Worm (Caenorhabditis elegans) whole organism, L3 larva: Measurements from ENCODE around the gene fbf-2.

Source experiments
- ZK546.5 ChIP-seq: sonication (generic microtip); optimal IDR thresholded peaks from 2 replicates; lab custom pipeline; 2017; ENCODE audit warnings: missing biosample characterization, missing genetic modification characterization
- aly-2 ChIP-seq: fragments of 150-350 bp; optimal IDR thresholded peaks from 2 replicates; lab custom pipeline; 2014; ENCODE audit warnings: missing biosample characterization, missing genetic modification characterization
- ama-1 ChIP-seq: fragments of 150-350 bp; optimal IDR thresholded peaks from 2 replicates; lab custom pipeline; 2018
- ceh-16 ChIP-seq: sonication (generic microtip); optimal IDR thresholded peaks from 2 replicates; lab custom pipeline; 2017; ENCODE audit warnings: missing biosample characterization, missing genetic modification characterization
- ceh-82 ChIP-seq: fragments of 150-350 bp; optimal IDR thresholded peaks from 2 replicates; lab custom pipeline; 2014; ENCODE audit warnings: missing biosample characterization, missing genetic modification characterization
- ceh-9 ChIP-seq: sonication (generic microtip); optimal IDR thresholded peaks from 2 replicates; lab custom pipeline; 2018; ENCODE audit warnings: missing biosample characterization, missing genetic modification characterization
- daf-12 ChIP-seq: fragments of 150-350 bp; optimal IDR thresholded peaks from 2 replicates; lab custom pipeline; 2014; ENCODE audit warnings: missing biosample characterization, missing genetic modification reagents, missing genetic modification characterization
- egl-27 ChIP-seq: sonication (generic microtip); optimal IDR thresholded peaks from 4 replicates; lab custom pipeline; 2017; ENCODE audit warnings: missing biosample characterization, missing genetic modification reagents, missing genetic modification characterization
- egl-5 ChIP-seq: fragments of 150-350 bp; optimal IDR thresholded peaks from 2 replicates; lab custom pipeline; 2017; ENCODE audit warnings: missing biosample characterization, missing genetic modification reagents, missing genetic modification characterization, inconsistent platforms
- elt-1 ChIP-seq: fragments of 150-350 bp; optimal IDR thresholded peaks from 2 replicates; lab custom pipeline; 2014; ENCODE audit warnings: missing biosample characterization, missing genetic modification characterization
- elt-2 ChIP-seq: sonication (generic microtip); optimal IDR thresholded peaks from 2 replicates; lab custom pipeline; 2016; ENCODE audit warnings: missing genetic modification reagents, mild to moderate bottlenecking, missing genetic modification characterization, missing compliant biosample characterization
- elt-3 ChIP-seq, 3 experiments: fragments of 150-350 bp in 1 of 3; sonication (generic microtip) in 2 of 3; optimal IDR thresholded peaks; 2 replicates in 2 of 3; 4 replicates in 1 of 3; lab custom pipeline; 2014 to 2017; ENCODE audit warnings: missing biosample characterization in 3 of 3, missing genetic modification characterization in 3 of 3
- eor-1 ChIP-seq, 2 experiments: fragments of 150-350 bp; optimal IDR thresholded peaks; 2 replicates each; lab custom pipeline; 2014 to 2018; ENCODE audit warnings: missing biosample characterization in 2 of 2, missing genetic modification characterization in 2 of 2
- fkh-2 ChIP-seq: fragments of 150-350 bp; optimal IDR thresholded peaks from 2 replicates; lab custom pipeline; 2014; ENCODE audit warnings: missing biosample characterization, missing genetic modification reagents, missing genetic modification characterization
- fos-1 ChIP-seq: fragments of 150-350 bp; optimal IDR thresholded peaks from 2 replicates; lab custom pipeline; 2014; ENCODE audit warnings: missing biosample characterization, missing genetic modification characterization
- hmg-11 ChIP-seq: sonication (generic microtip); optimal IDR thresholded peaks from 2 replicates; lab custom pipeline; 2016; ENCODE audit warnings: missing genetic modification characterization, missing compliant biosample characterization
- jun-1 ChIP-seq: fragments of 150-350 bp; optimal IDR thresholded peaks from 2 replicates; lab custom pipeline; 2014; ENCODE audit warnings: missing biosample characterization, missing genetic modification reagents, missing genetic modification characterization
- lin-15B ChIP-seq: fragments of 150-350 bp; optimal IDR thresholded peaks from 2 replicates; lab custom pipeline; 2014; ENCODE audit warnings: missing biosample characterization, missing genetic modification characterization
- lin-39 ChIP-seq: fragments of 150-350 bp; optimal IDR thresholded peaks from 2 replicates; lab custom pipeline; 2018; ENCODE audit warnings: missing biosample characterization, missing genetic modification reagents, missing genetic modification characterization
- nhr-11 ChIP-seq: fragments of 150-350 bp; optimal IDR thresholded peaks from 2 replicates; lab custom pipeline; 2014; ENCODE audit warnings: missing biosample characterization, missing genetic modification characterization
- nhr-12 ChIP-seq: fragments of 150-350 bp; optimal IDR thresholded peaks from 2 replicates; lab custom pipeline; 2014; ENCODE audit warnings: missing biosample characterization, missing genetic modification characterization
- nhr-23 ChIP-seq: fragments of 150-350 bp; optimal IDR thresholded peaks from 2 replicates; lab custom pipeline; 2014; ENCODE audit warnings: missing biosample characterization, missing genetic modification reagents, missing genetic modification characterization
- nhr-25 ChIP-seq: sonication (generic microtip); optimal IDR thresholded peaks from 2 replicates; lab custom pipeline; 2017; ENCODE audit warnings: missing biosample characterization, missing genetic modification characterization
- nhr-43 ChIP-seq: sonication (generic microtip); optimal IDR thresholded peaks from 2 replicates; lab custom pipeline; 2016; ENCODE audit warnings: mild to moderate bottlenecking, missing genetic modification characterization, missing compliant biosample characterization; ENCODE audit not compliant: poor library complexity, severe bottlenecking
- nhr-77 ChIP-seq: fragments of 150-350 bp; optimal IDR thresholded peaks from 2 replicates; lab custom pipeline; 2014; ENCODE audit warnings: missing biosample characterization, missing genetic modification characterization
- pha-4 ChIP-seq: fragments of 150-350 bp; optimal IDR thresholded peaks from 2 replicates; lab custom pipeline; 2014; ENCODE audit warnings: missing biosample characterization, missing genetic modification reagents, missing genetic modification characterization
- pqm-1 ChIP-seq: fragments of 150-350 bp; optimal IDR thresholded peaks from 2 replicates; lab custom pipeline; 2017; ENCODE audit warnings: missing biosample characterization, missing genetic modification characterization, inconsistent platforms
- skn-1 ChIP-seq: fragments of 150-350 bp; optimal IDR thresholded peaks from 2 replicates; lab custom pipeline; 2014; ENCODE audit warnings: missing biosample characterization, missing genetic modification characterization
- snpc-4 ChIP-seq: fragments of 150-350 bp; optimal IDR thresholded peaks from 2 replicates; lab custom pipeline; 2014; ENCODE audit warnings: missing biosample characterization, missing genetic modification characterization
- tbx-2 ChIP-seq: sonication (generic microtip); optimal IDR thresholded peaks from 2 replicates; lab custom pipeline; 2016; ENCODE audit warnings: mild to moderate bottlenecking, missing genetic modification characterization, missing compliant biosample characterization
- zag-1 ChIP-seq: fragments of 150-350 bp; optimal IDR thresholded peaks from 2 replicates; lab custom pipeline; 2014; ENCODE audit warnings: missing biosample characterization, missing genetic modification characterization
- ztf-11 ChIP-seq: fragments of 150-350 bp; optimal IDR thresholded peaks from 2 replicates; lab custom pipeline; 2014; ENCODE audit warnings: missing biosample characterization, missing genetic modification characterization
- ztf-4 ChIP-seq: fragments of 150-350 bp; optimal IDR thresholded peaks from 2 replicates; lab custom pipeline; 2014; ENCODE audit warnings: missing biosample characterization, missing genetic modification characterization

fbf-2 gene

ce11 chrII:6091380-6091779 is at the start of gene fbf-2, which contains the start of gene nspg-3:
TSS of gene fbf-2 (minus strand) at chrII:6091480.
TSS of gene nspg-3 (plus strand) at chrII:6091767.
- TF ChIP-seq fkh-2 (tag; lab: Kevin White, UChicago) (no peak), elt-2 (tag; lab: Kevin White, UChicago) (peak; percentile 35)

ce11 chrII:6139484-6139883 is 48.2 kb upstream of the fbf-2 start:
- TF ChIP-seq elt-2 (tag; lab: Kevin White, UChicago) (no peak), skn-1 (tag; lab: Kevin White, UChicago) (no peak)

- TF ChIP-seq nhr-25 (tag; lab: Kevin White, UChicago) (no peak), fkh-2 (tag; lab: Kevin White, UChicago) (no peak), nhr-11 (tag; lab: Kevin White, UChicago) (no peak), pqm-1 (tag; lab: Kevin White, UChicago) (no peak), fos-1 (tag; lab: Kevin White, UChicago) (no peak), egl-27 (no peak), lin-39 (tag; lab: Kevin White, UChicago) (no peak), ceh-82 (no peak), ceh-9 (tag; lab: Kevin White, UChicago) (no peak), zag-1 (no peak), nhr-77 (tag; lab: Kevin White, UChicago) (no peak), elt-1 (no peak), ztf-4 (tag; lab: Kevin White, UChicago) (no peak), eor-1 (tag; optimal IDR thresholded peaks at IDR 0.05; lab: Kevin White, UChicago) (no peak), ceh-16 (tag; lab: Kevin White, UChicago) (no peak), elt-3 (tag; optimal IDR thresholded peaks at IDR 0.05; lab: Kevin White, UChicago) (no peak), elt-2 (tag; lab: Kevin White, UChicago) (no peak), tbx-2 (tag; lab: Kevin White, UChicago) (no peak)
- TF ChIP-seq, all 47 proteins: peak for 0
These were observed 46.9 kb upstream of the fbf-2 start for ce11 chrII:6138138-6138537.

ce11 chrII:6136712-6137111 is 45.4 kb upstream of the fbf-2 start:
- TF ChIP-seq nhr-11 (tag; lab: Kevin White, UChicago) (no peak), nhr-43 (no peak), skn-1 (tag; lab: Kevin White, UChicago) (no peak), egl-27 (no peak), pha-4 (no peak), pqm-1 (tag; lab: Kevin White, UChicago) (no peak), nhr-77 (tag; lab: Kevin White, UChicago) (no peak), zag-1 (no peak), hmg-11 (no peak), aly-2 (tag; lab: Kevin White, UChicago) (no peak), ama-1 (no peak), jun-1 (tag; lab: Kevin White, UChicago) (no peak), elt-2 (tag; lab: Kevin White, UChicago) (no peak), eor-1 (tag; optimal IDR thresholded peaks at IDR 0.05; lab: Kevin White, UChicago) (no peak), ceh-16 (tag; lab: Kevin White, UChicago) (no peak), egl-5 (tag; lab: Kevin White, UChicago) (no peak)

- TF ChIP-seq eor-1 (tag; optimal IDR thresholded peaks at IDR 0.05; lab: Kevin White, UChicago) (no peak), egl-27 (no peak), snpc-4 (tag; lab: Kevin White, UChicago) (no peak), lin-15B (tag; lab: Kevin White, UChicago) (no peak), pqm-1 (tag; lab: Kevin White, UChicago) (no peak), ZK546.5 (no peak), ztf-4 (tag; lab: Kevin White, UChicago) (no peak), skn-1 (tag; lab: Kevin White, UChicago) (no peak), nhr-23 (no peak), hmg-11 (no peak), elt-2 (tag; lab: Kevin White, UChicago) (no peak), nhr-12 (tag; lab: Kevin White, UChicago) (no peak), elt-3 (tag; optimal IDR thresholded peaks at IDR 0.05; lab: Kevin White, UChicago) (no peak), ztf-11 (tag; lab: Kevin White, UChicago) (no peak), daf-12 (tag; lab: Kevin White, UChicago) (no peak), ama-1 (no peak), ceh-16 (tag; lab: Kevin White, UChicago) (no peak)
These were observed 44.2 kb upstream of the fbf-2 start for ce11 chrII:6135530-6135929.
